Worm (Caenorhabditis elegans) whole organism, midembryonic: ENCODE results near the gene R05H5.4.
"Not testable (repeated sequence)": the region's sequence is repeated elsewhere in the genome, so short reads cannot be mapped to it uniquely, and the experiment has no call there.

Source experiments
- T22C8.4 ChIP-seq: fragments of 200-800 bp; sonication (Bioruptor generic); IDR thresholded peaks from 2 replicates; pipeline ENCODE4 v1.3.6; 2022; ENCODE audit warnings: missing genetic modification characterization, missing compliant biosample characterization
- flt-1 ChIP-seq: fragments of 200-800 bp; sonication (Bioruptor generic); IDR thresholded peaks from 2 replicates; pipeline ENCODE4 v1.3.6; 2022; ENCODE audit warnings: missing genetic modification characterization, missing compliant biosample characterization
- klf-2 ChIP-seq: fragments of 200-800 bp; sonication (Bioruptor generic); conservative IDR thresholded peaks from 2 replicates; pipeline ENCODE4 v1.3.6; 2022; ENCODE audit warnings: missing genetic modification reagents, missing genetic modification characterization, missing compliant biosample characterization
- med-1 ChIP-seq: sonication (generic microtip); optimal IDR thresholded peaks from 2 replicates; lab custom pipeline; 2017; ENCODE audit warnings: missing genetic modification characterization, mild to moderate bottlenecking, missing compliant biosample characterization, antibody characterized with exemption, missing genetic modification reagents; ENCODE audit not compliant: insufficient read depth
- ref-1 ChIP-seq: fragments of 200-800 bp; sonication (Bioruptor generic); conservative IDR thresholded peaks from 2 replicates; pipeline ENCODE4 v1.3.6; 2022; ENCODE audit warnings: missing genetic modification reagents, missing genetic modification characterization, missing compliant biosample characterization
- ztf-23 ChIP-seq: fragments of 200-800 bp; sonication (Bioruptor generic); IDR thresholded peaks from 2 replicates; pipeline ENCODE4 v1.3.6; 2022; ENCODE audit warnings: missing genetic modification reagents, missing genetic modification characterization, missing compliant biosample characterization
- ztf-29 ChIP-seq: fragments of 200-800 bp; sonication (Bioruptor generic); IDR thresholded peaks from 2 replicates; pipeline ENCODE4 v1.3.6; 2022; ENCODE audit warnings: missing genetic modification reagents, missing genetic modification characterization, missing compliant biosample characterization

DNA sequence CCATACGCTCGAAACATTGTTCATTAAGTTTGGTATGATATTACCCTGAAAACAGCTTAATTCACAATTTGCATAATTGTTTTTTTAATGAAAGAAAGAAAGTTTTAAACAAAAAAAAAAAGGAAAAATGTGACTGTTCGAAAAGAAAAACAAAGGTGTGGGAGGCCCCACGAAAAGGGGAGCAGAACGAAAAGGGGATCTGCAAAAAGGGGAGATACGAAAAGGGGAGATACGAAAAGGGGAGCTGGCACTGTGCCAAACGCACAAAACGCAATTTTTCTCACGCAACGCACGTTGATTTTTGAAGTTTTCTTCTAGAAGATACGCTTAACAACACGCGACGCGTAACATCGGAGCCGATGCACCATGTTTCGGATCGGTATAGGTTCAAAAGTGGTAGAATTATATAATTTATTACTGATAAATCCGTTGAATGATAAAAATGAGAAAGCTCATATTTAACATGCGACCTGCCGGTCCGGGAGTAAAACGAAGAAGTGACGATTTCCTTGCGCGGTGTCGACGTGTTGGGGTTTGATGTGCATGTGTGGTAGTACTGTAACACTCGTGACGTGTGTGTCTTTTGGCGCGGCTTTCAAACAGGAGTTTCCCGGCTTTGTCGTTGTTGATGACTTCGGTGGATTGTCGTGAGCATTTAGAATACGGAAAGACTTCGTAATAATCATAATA lies 47.9 kb upstream of the R05H5.4 start, which contains the start of gene nrde-2:
- not testable (repeated sequence) for TF ChIP-seq T22C8.4 (GFP tag; lab: Robert Waterston, UW); ztf-29; med-1 (GFP tag; lab: Kevin White, UChicago)
- TF ChIP-seq ref-1 (GFP tag; lab: Robert Waterston, UW) (peak; percentile 41; the same call in 1 of the 2 replicates), klf-2 (GFP tag; lab: Robert Waterston, UW) (peak; percentile 64; the same call in 1 of the 2 replicates), flt-1 (GFP tag; lab: Robert Waterston, UW) (peak; percentile 80), ztf-23 (GFP tag; lab: Robert Waterston, UW) (peak; percentile 87)
